Fruit fly (Drosophila melanogaster): ENCODE measurements around the gene IFT54.

Gene IFT54

dm6 chr3R:14344767-14345166 lies 42.5 kb downstream of the IFT54 start:
- TF ChIP-seq CG8478 (optimal IDR thresholded peaks at IDR 0.05) (no peak), CTCF (optimal IDR thresholded peaks at IDR 0.05) (no peak)

- no peak for TF ChIP-seq CTCF (optimal IDR thresholded peaks at IDR 0.05)
- TF ChIP-seq CG8478 (optimal IDR thresholded peaks at IDR 0.05): no peak
Measured at dm6 chr3R:14346838-14347745, 44.9 kb downstream of the IFT54 start.

dm6 chr3R:14348480-14348879 lies 46.3 kb downstream of the IFT54 start:
- TF ChIP-seq CTCF (optimal IDR thresholded peaks at IDR 0.05) (no peak), CG8478 (optimal IDR thresholded peaks at IDR 0.05) (no peak)

- no peak for TF ChIP-seq CG8478 (optimal IDR thresholded peaks at IDR 0.05)
- no peak for TF ChIP-seq CTCF (optimal IDR thresholded peaks at IDR 0.05)
Measured at dm6 chr3R:14351418-14351817, 49.2 kb downstream of the IFT54 start.

dm6 chr3R:14353733-14354152 lies 51.5 kb downstream of the IFT54 start:
- no peak for TF ChIP-seq CTCF (optimal IDR thresholded peaks at IDR 0.05)
- TF ChIP-seq CG8478 (optimal IDR thresholded peaks at IDR 0.05): no peak

Data from S2 (cell line).